Worm (Caenorhabditis elegans): ENCODE data around the gene F07A11.4.
"Not testable (repeated sequence)": the region's sequence is repeated elsewhere in the genome, so short reads cannot be mapped to it uniquely, and the experiment has no call there.

Gene F07A11.4

DNA sequence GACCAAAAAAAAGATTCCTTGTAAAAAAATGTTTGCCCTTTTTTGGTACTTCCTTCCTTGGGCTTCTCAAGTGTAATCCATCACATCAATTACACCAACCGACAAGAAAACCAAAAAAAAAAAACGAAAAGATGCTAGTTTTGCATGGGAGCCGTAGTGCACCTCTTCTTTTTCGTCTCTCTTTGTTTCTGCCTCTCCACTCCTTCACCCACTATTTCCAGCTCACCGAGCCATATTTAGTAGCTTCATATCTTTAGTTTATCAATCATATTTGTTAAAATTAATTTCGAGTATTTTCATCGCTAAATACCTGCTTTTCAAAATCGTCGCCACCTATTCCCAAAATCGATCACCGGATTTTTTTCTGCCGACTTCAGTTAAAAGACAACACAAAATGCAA is at the start of gene F07A11.4:
Gene F07A11.4 (plus strand): TSS at position 301 of the 400 bp plus-strand sequence.
- no peak for TF ChIP-seq unc-62 (GFP tag; optimal IDR thresholded peaks at IDR 0.05)

DNA sequence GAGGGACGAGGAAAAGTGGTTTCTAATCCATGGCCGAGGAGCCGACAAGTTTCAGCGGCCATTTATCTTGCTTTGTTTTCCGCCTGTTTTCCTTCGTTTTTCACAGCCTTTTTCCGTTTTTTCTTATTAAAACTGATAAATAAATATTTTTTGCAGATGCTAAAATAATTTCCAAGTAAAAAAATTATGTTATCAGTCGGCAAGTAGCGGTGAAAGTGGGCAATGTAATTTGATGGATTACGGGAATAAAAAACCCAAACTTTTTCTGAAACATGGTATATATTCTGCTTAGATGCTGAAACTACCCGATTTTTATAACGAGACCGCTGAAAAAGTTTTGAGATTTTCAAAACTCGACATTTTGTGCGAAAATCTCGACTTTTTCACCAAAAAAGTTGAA is 48.8 kb upstream of the F07A11.4 start, which contains the start of gene dhgd-1:
Gene dhgd-1 (minus strand): TSS at position 101 of the 400 bp plus-strand sequence.
- not testable (repeated sequence) for TF ChIP-seq unc-62 (GFP tag; optimal IDR thresholded peaks at IDR 0.05)

DNA sequence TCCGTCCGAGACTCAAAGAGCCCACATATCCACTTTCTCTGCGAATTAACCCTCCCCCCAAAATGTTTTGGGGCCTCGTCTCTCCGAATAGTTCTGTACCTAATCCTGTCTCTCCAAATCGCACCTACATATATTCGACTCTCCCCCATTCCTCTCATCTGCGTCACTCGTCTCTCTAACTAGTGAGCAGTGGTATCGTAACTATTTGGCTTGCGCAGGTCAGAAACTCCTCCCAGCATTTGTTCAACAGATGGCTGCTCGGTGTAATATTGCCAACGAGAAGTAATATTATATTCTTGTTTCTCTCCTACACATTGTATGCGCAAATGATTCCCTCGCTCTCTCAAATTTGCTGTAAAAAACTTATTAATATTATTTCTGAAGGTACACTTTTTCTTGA is 45.2 kb upstream of the F07A11.4 start, which contains the start of gene F54D5.24:
Gene F54D5.24 (plus strand): TSS at position 316 of the 400 bp plus-strand sequence.
- no peak for TF ChIP-seq unc-62 (GFP tag; optimal IDR thresholded peaks at IDR 0.05)

DNA sequence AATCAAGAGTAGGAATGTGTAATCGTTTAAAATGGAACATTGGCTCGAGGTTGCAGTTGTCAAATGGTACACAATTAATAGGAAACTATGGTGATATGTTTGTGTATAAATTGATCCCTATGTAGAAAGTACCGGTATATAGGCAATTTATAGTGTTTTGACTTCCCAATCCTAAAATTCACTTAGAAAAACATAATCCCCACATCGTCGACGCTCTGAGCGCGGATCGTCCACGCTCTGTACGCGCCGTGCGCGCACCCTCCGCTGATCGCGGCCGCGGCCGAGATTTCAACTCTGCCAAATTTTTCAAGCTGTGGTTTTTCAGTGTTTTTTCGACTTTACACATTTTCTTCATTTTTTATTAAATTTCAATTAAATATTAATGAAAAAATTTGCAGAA is 44.5 kb upstream of the F07A11.4 start, which contains the start of gene F54D5.17:
Gene F54D5.17 (plus strand): TSS at position 301 of the 400 bp plus-strand sequence.
- TF ChIP-seq unc-62 (GFP tag; optimal IDR thresholded peaks at IDR 0.05): no peak

DNA sequence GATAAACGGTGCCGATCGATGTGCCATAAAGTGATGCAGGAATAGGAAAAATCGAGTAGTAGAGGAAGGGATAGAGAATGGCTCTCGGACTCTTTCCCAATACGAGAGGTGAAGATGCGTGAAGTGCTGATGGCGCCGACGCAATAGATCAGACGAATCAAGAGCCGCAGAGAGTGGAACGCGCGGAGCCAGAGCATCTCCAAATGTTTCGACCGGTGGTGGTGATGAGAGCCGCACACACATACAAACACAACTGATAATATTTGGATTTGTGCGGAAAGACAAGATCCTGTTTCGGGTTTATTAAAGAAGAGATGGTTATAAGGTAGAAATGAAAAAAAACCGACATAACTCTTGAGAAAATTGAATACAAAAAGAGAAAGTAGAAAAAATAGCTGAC is 36.7 kb upstream of the F07A11.4 start, which contains the start of gene F54D5.15:
Gene F54D5.15 (minus strand): TSS at position 101 of the 400 bp plus-strand sequence.
- no peak for TF ChIP-seq unc-62 (GFP tag; optimal IDR thresholded peaks at IDR 0.05)

DNA sequence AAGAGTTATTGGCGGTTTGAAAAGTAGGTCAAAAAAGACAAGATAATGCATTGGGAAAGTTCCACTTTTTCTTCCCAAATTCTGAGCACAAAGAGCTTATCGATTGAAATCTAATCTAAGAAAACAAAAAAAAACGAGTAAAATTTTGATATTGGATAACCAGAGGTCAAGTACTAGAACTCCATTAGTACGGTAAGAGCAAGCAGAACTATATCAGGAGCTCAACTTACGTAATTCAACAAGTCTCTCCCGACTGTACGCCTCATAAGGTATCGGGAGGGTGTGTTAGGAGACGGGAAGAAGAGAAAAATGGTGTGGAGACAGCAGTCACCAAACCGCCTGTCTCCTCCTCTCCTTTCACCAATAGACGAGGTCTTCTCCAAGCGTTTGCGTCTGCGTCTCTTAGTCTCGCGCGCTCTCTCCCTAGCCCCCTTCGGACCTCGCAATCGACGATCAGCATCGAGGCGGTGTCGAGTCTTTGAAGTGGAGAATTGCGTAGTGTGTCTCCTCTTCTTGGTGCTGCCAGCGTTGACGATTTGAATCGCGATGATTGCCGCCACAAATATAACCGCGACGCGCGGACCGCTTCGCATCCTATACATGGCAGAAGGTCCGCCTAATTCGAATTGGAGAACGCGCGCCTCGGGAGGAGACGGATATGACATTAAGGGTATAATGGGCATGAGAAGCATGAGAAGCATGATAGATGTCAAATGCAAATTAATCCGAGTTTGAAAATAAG is 33.7 kb upstream of the F07A11.4 start, which contains the start of gene F54D5.5:
Gene F54D5.5 (minus strand): TSS at position 51 of the 742 bp plus-strand sequence.
- no peak for TF ChIP-seq unc-62 (GFP tag; optimal IDR thresholded peaks at IDR 0.05)

DNA sequence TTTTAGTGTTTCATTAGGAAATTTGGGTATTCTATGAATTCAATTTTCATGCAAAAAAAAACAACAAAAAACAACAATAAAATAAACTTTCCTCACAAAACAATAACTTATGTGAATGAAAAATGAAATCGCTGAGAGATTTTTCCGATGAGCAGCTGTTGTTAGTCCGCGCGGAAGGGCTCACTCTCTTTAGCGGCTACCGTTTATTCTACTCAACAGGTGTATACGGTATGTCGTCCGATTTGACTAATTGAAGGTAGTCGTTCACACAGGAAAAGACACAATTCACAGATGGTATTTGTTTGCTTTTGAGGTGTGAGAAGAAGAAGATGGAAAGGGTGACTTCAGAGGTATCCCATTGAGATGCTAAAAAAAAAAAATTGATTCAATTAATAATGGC is 32.1 kb upstream of the F07A11.4 start:
- TF ChIP-seq unc-62 (GFP tag; optimal IDR thresholded peaks at IDR 0.05): no peak

DNA sequence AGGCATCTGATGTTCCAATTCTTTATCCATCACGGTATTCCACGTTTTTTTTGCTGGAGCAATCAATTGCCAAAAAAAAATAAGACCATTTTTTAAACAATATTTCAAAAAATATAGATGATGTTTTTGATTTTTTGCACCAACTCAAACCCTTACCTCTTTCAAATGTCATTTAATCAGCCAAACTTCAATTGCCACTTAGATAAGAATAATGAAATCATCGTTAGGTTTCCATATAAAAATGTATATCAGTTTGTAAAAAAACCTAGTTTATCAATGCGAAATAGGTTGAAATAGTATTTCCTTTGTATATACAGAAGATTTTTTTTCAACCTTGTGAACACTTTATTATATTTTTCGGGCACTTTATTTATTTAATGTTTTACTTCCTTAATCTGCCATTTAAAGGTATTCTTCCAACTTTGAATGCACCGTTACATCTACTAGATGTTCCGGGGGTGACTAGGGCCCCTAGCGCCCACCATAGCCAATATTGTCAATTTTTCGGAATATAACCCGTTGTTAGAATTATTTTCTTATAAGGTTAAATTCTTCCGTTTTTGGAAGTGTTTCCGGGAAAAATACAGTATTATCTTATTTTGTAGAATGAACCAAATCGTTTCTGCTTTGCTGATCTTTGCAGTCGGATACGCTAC is 31.5 kb upstream of the F07A11.4 start, which contains the start of the genes F54D5.23 and F54D5.4:
Gene F54D5.23 (minus strand): TSS at position 75 of the 656 bp plus-strand sequence.
Gene F54D5.4 (plus strand): TSS at position 606 of the 656 bp plus-strand sequence.
- no peak for TF ChIP-seq unc-62 (GFP tag; optimal IDR thresholded peaks at IDR 0.05)

DNA sequence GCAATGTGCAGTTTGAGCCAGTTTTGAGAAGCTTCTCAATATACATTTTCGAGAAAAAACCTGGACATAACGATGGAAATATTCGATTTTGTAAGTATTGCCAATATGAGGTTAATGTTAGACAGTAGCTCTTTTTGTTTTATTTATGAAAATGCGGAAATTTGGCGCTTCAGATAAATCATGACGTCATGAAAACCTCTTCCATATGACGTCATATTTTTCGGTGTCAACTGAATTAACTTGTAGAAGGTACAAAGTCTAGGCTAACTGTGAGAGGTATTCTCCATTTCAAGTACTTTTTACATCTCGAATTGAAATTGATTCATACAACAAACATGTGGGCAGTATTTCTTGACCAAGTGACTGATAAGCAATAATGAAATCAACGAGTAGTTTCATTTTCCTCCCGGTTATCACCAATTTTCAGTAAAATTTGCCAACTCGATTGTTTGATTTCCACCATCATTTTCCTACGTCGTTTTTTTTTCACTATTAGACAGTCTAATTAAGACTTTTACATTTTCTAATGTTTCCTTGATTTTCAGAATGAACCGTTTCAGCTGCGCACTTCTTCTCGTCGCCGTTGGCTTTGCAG is 29.5 kb upstream of the F07A11.4 start, which contains the start of gene F54D5.3:
Gene F54D5.3 (plus strand): TSS at position 546 of the 595 bp plus-strand sequence.
- TF ChIP-seq unc-62 (GFP tag; optimal IDR thresholded peaks at IDR 0.05): no peak

DNA sequence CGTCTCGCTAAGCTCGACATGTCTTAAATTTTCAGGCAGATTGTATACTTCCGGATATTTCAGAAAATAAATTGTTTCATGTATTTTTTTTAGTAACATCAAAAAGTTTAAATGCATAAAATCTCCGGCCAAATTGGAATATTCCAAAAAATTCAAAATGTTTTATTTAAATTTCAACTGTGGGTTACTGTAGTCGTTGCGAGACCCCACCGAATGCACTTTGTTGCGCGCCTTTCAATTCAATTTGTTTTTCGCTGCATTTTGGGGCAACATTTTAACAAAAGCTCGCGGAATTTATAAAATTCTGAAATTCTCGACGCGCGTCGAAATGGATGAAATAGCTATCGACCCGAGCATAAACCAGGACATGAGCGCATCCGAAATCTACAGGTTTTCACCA is 27.9 kb upstream of the F07A11.4 start, which contains the start of gene F54D5.2:
Gene F54D5.2 (plus strand): TSS at position 237 of the 400 bp plus-strand sequence.
- no peak for TF ChIP-seq unc-62 (GFP tag; optimal IDR thresholded peaks at IDR 0.05)

DNA sequence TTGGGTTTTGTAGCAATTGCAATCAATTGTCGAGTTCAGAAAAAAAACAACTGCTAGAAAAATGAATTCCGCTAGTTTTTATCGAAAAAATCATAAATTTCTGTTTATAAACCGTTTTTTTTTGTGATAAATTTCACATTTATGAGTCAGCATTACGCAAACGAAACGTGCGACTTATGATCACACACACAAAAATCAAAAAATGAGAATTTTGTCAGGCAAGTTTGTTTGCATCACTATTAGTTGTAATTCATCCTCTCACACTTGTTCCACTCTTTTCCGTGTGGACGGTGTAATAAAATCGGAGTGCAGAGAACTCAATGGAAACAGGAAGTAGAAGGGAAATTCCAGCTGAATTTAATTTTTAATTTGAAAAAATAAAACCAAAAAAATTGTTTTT is 23.4 kb upstream of the F07A11.4 start, which contains the start of gene pcs-1:
Gene pcs-1 (minus strand): TSS at position 344 of the 400 bp plus-strand sequence.
- no peak for TF ChIP-seq unc-62 (GFP tag; optimal IDR thresholded peaks at IDR 0.05)

DNA sequence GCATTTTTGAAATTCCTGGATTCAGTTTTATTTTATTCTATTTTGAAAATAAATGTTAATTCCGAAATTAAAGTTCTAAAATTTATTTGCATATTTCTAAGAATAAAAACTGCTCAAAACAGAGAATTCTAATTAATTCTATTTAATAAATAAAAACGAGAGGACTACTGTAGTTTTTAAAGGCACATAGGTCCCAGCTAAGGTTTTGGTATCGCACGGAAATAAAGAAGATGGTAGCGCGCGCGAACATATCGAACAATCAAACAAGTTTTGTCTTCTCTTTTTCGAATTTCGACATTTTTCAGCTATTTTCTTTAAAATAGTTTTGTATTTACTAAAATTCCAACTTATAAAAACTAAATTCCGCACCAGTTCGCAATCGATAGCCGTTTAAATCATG is 22.9 kb upstream of the F07A11.4 start:
- no peak for TF ChIP-seq unc-62 (GFP tag; optimal IDR thresholded peaks at IDR 0.05)

DNA sequence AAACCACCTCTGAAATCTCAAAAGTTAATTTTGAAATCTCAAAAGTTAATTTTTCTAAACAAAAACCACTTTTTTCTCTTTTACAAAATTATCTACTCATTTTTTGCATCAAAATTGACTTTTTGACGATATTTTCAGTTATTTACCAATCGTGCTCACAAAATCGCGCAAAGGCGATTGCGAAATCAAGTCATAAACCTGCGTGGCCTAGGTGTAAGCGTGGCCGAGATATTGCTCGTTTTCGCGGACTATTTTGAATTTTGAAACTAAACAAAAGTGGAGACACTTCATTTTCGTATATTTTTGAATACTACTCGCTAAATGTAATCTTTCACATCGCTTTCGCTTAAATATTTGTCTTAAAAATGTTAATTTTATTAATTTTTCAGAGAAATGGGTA is 22.5 kb upstream of the F07A11.4 start, which contains the start of gene smc-6:
Gene smc-6 (plus strand): TSS at position 390 of the 400 bp plus-strand sequence.
- TF ChIP-seq unc-62 (GFP tag; optimal IDR thresholded peaks at IDR 0.05): no peak

DNA sequence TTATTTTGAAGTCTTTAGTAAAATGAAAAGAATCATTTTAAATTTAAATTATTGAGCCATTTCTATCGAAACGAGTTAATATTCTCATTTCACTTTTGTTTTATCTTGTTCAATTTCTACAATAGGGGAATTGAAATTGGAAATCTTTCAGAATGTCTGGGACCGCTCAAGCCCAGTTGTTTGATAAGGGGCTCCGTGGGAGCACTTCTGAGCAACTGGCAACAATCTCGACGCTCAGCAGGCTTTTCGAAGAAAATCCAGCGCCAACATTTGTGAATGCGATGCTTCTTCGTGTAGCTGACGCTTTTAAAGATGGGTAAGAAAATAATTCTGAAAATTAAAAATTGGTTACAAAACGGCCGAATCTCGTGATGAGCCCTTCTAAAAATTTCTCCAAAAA is 18.1 kb upstream of the F07A11.4 start, which contains the start of gene ints-7:
Gene ints-7 (plus strand): TSS at position 152 of the 400 bp plus-strand sequence.
- TF ChIP-seq unc-62 (GFP tag; optimal IDR thresholded peaks at IDR 0.05): no peak

DNA sequence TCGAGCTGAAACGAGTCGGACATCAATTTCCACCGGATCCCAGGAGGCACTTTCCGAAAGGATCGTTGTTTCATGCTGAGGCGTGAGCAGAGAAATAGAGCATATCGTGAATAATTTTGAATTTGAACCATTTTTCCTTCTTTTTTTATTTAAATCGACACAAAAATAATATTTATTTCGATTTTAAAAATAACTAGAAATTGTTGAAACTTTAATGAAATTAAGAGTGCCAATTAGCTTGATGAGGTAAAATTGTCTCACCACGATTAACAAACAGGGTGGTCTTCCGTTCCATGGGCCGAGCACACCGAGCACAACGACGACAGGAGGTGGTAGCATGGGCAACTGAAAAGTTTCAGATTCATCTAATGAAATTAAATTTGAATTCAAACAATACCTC is 12.5 kb upstream of the F07A11.4 start:
- TF ChIP-seq unc-62 (GFP tag; optimal IDR thresholded peaks at IDR 0.05): no peak

DNA sequence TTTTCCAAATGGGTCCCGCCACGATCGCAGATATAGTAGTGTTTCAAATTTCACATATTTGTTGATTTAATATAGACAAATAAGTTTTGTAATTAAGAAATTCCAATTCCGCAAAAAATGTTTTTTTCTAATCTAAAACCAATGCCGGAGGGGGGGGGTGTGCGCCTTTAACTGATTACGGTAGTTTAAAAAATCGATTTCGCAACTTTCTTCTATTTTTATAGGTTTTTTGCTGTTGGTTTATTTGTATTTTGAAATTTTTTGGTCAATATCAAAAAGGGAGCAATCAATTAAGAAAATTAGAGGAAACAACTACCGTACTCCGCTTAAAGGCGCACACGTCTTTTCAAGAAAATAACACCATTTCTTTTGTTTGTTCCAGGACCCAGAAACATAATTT is 9.3 kb upstream of the F07A11.4 start:
- no peak for TF ChIP-seq unc-62 (GFP tag; optimal IDR thresholded peaks at IDR 0.05)

All from whole organism, dauer.